Worm (Caenorhabditis elegans) whole organism, L1 larva: ENCODE data around the gene vha-13.

Experiments
- elt-2 ChIP-seq: sonication (generic microtip); optimal IDR thresholded peaks from 2 replicates; lab custom pipeline; 2016; ENCODE audit warnings: missing genetic modification characterization, mild to moderate bottlenecking, inconsistent platforms, missing compliant biosample characterization, missing genetic modification reagents
- nhr-76 ChIP-seq: sonication (generic microtip); optimal IDR thresholded peaks from 2 replicates; lab custom pipeline; 2017; ENCODE audit warnings: missing biosample characterization, missing genetic modification characterization
- unc-62 ChIP-seq: fragments of 150-350 bp; optimal IDR thresholded peaks from 2 replicates; lab custom pipeline; 2014; ENCODE audit warnings: missing biosample characterization, missing genetic modification reagents, missing genetic modification characterization

ce11 chrV:14312695-14313094 lies 38.8 kb upstream of the vha-13 start, which contains the start of gene F14D7.8:
- TF ChIP-seq unc-62 (GFP tag; lab: Kevin White, UChicago) (no peak), elt-2 (no peak), nhr-76 (tag; lab: Kevin White, UChicago) (no peak)
